ENCODE assay signal across 1 fruit fly cellular context in the genomic region with DNA sequence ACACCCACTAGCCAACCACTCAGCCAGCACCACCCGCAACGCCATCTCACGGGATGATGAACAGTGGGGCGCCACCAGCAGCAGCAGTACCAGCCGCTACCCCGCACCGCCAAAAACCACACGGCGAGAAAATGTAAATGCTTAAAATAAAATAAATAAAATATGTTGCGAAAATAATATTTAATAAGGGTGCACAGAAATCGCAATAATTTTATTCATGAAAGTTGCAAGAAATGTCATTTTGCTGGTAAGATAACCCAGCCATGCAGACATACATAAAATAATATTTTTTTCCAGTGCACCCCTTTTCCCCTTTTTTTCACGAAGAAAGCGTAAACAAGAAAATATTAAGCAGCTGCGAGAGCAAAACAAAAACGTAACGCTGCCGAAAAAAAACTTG.
A peak's percentile ranks its signal among the peaks of the same experiment; 100 is the strongest.
TF ChIP-seq lines count a peak whose summit lies in the region.

No protein-coding gene starts in this region.

TF ChIP-seq in whole organism, embryonic, 481 proteins besides CTCF, POLR2A, EP300 and RAD21 (continued from another document):
- TF ChIP-seq hkb (optimal IDR thresholded peaks at IDR 0.05; lab: Kevin White, UChicago) (no peak), hkb (GFP tag; IDR thresholded peaks at IDR 0.05; lab: Robert Waterston, UW) (peak; percentile 79), lola (GFP tag; optimal IDR thresholded peaks at IDR 0.05; lab: Kevin White, UChicago) (no peak), CG14441 (GFP tag; IDR thresholded peaks at IDR 0.05; lab: Robert Waterston, UW) (peak; percentile 69), Atf6 (GFP tag; IDR thresholded peaks at IDR 0.05; lab: Robert Waterston, UW) (peak; percentile 80), fd3F (GFP tag; optimal IDR thresholded peaks at IDR 0.05; lab: Kevin White, UChicago) (peak; percentile 54), CG10147 (GFP tag; optimal IDR thresholded peaks at IDR 0.05; lab: Kevin White, UChicago) (peak; percentile 64), CG3847 (GFP tag; IDR thresholded peaks at IDR 0.05; lab: Robert Waterston, UW) (peak; percentile 54; the same call in 1 of the 2 replicates), dpn (GFP tag; optimal IDR thresholded peaks at IDR 0.05; lab: Kevin White, UChicago) (peak in 1 of 2 experiments; percentile 52), CG6683 (GFP tag; optimal IDR thresholded peaks at IDR 0.05; lab: Kevin White, UChicago) (peak; percentile 44), cwo (GFP tag; optimal IDR thresholded peaks at IDR 0.05; lab: Kevin White, UChicago) (peak; percentile 75), bigmax (GFP tag; optimal IDR thresholded peaks at IDR 0.05; lab: Kevin White, UChicago) (no peak), CG15269 (tag; optimal IDR thresholded peaks at IDR 0.05; lab: Kevin White, UChicago) (peak; percentile 70), az2 (GFP tag; optimal IDR thresholded peaks at IDR 0.05; lab: Kevin White, UChicago) (peak; percentile 52), wor (GFP tag; IDR thresholded peaks at IDR 0.05; lab: Robert Waterston, UW) (peak; percentile 42; the same call in 1 of the 2 replicates), CG14860 (GFP tag; IDR thresholded peaks at IDR 0.05; lab: Robert Waterston, UW; ENCODE audit: partially characterized antibody) (no peak), CG6791 (GFP tag; IDR thresholded peaks at IDR 0.05; lab: Robert Waterston, UW; ENCODE audit: partially characterized antibody) (no peak), Fer3 (tag; optimal IDR thresholded peaks at IDR 0.05; lab: Kevin White, UChicago) (peak; percentile 68), CG10654 (GFP tag; optimal IDR thresholded peaks at IDR 0.05; lab: Kevin White, UChicago) (peak; percentile 53), vfl (GFP tag; optimal IDR thresholded peaks at IDR 0.05; lab: Kevin White, UChicago) (peak; percentile 15), CG32532 (GFP tag; IDR thresholded peaks at IDR 0.05; lab: Robert Waterston, UW) (peak; percentile 54; the same call in 1 of the 2 replicates), CG5180 (GFP tag; optimal IDR thresholded peaks at IDR 0.05; lab: Kevin White, UChicago) (peak; percentile 48), PHDP (tag; optimal IDR thresholded peaks at IDR 0.05; lab: Kevin White, UChicago) (peak; percentile 68), CG5245 (GFP tag; optimal IDR thresholded peaks at IDR 0.05; lab: Kevin White, UChicago) (peak; percentile 7), bbx (GFP tag; IDR thresholded peaks at IDR 0.05; lab: Robert Waterston, UW; ENCODE audit: partially characterized antibody) (no peak), ssp (GFP tag; IDR thresholded peaks at IDR 0.05; lab: Robert Waterston, UW) (peak; percentile 45), CG13894 (tag; optimal IDR thresholded peaks at IDR 0.05; lab: Kevin White, UChicago) (peak; percentile 18), slp2 (GFP tag; optimal IDR thresholded peaks at IDR 0.05; lab: Kevin White, UChicago) (no peak), Oli (tag; optimal IDR thresholded peaks at IDR 0.05; lab: Kevin White, UChicago) (peak; percentile 72), tin (GFP tag; optimal IDR thresholded peaks at IDR 0.05; lab: Kevin White, UChicago) (peak; percentile 54), CG8359 (GFP tag; optimal IDR thresholded peaks at IDR 0.05; lab: Kevin White, UChicago; ENCODE audit: borderline replicate concordance) (no peak), sens-2 (GFP tag; IDR thresholded peaks at IDR 0.05; lab: Robert Waterston, UW) (no peak), CG12769 (tag; optimal IDR thresholded peaks at IDR 0.05; lab: Kevin White, UChicago) (peak; percentile 35), Kr (GFP tag; optimal IDR thresholded peaks at IDR 0.05; lab: Kevin White, UChicago) (no peak), Dbx (GFP tag; IDR thresholded peaks at IDR 0.05; lab: Robert Waterston, UW) (peak; percentile 77), HmgZ (tag; optimal IDR thresholded peaks at IDR 0.05; lab: Kevin White, UChicago) (peak; percentile 55), jumu (GFP tag; optimal IDR thresholded peaks at IDR 0.05; lab: Kevin White, UChicago) (no peak), Nf-YB (GFP tag; optimal IDR thresholded peaks at IDR 0.05; lab: Kevin White, UChicago) (peak; percentile 11), C15 (GFP tag; IDR thresholded peaks at IDR 0.05; lab: Robert Waterston, UW) (0 out of 3 replicates have a peak, but pooled peaks have one; percentile 15), CG2889 (GFP tag; IDR thresholded peaks at IDR 0.05; lab: Robert Waterston, UW) (0 out of 3 replicates have a peak, but pooled peaks have one; percentile 46), Dip3 (GFP tag; optimal IDR thresholded peaks at IDR 0.05; lab: Kevin White, UChicago) (peak; percentile 38), CG14965 (GFP tag; optimal IDR thresholded peaks at IDR 0.05; lab: Kevin White, UChicago; ENCODE audit: borderline replicate concordance) (no peak), vvl (GFP tag; IDR thresholded peaks at IDR 0.05; lab: Robert Waterston, UW) (peak; percentile 77), Jarid2 (GFP tag; optimal IDR thresholded peaks at IDR 0.05; lab: Kevin White, UChicago) (peak; percentile 1), CG10543 (GFP tag; optimal IDR thresholded peaks at IDR 0.05; lab: Kevin White, UChicago) (peak; percentile 67), Xbp1 (GFP tag; optimal IDR thresholded peaks at IDR 0.05; lab: Kevin White, UChicago) (peak; percentile 70), CG9932 (GFP tag; IDR thresholded peaks at IDR 0.05; lab: Robert Waterston, UW) (peak; percentile 65), CG17568 (GFP tag; optimal IDR thresholded peaks at IDR 0.05; lab: Kevin White, UChicago) (peak; percentile 18), CG15601 (tag; optimal IDR thresholded peaks at IDR 0.05; lab: Kevin White, UChicago) (peak; percentile 30), CG1792 (GFP tag; optimal IDR thresholded peaks at IDR 0.05; lab: Kevin White, UChicago) (no peak), chif (GFP tag; optimal IDR thresholded peaks at IDR 0.05; lab: Kevin White, UChicago) (peak; percentile 10 to 23), CG12236 (GFP tag; optimal IDR thresholded peaks at IDR 0.05; lab: Kevin White, UChicago) (no peak), CG18262 (tag; optimal IDR thresholded peaks at IDR 0.05; lab: Kevin White, UChicago) (peak; percentile 58), danr (GFP tag; IDR thresholded peaks at IDR 0.05; lab: Robert Waterston, UW) (0 out of 2 replicates have a peak, but pooled peaks have one; percentile 9), ken (GFP tag; IDR thresholded peaks at IDR 0.05; lab: Robert Waterston, UW) (peak; percentile 61; the same call in 1 of the 3 replicates), CG9817 (tag; optimal IDR thresholded peaks at IDR 0.05; lab: Kevin White, UChicago) (peak; percentile 64), ato (GFP tag; IDR thresholded peaks at IDR 0.05; lab: Robert Waterston, UW; ENCODE audit: partially characterized antibody) (no peak), Asciz (GFP tag; optimal IDR thresholded peaks at IDR 0.05; lab: Kevin White, UChicago) (peak; percentile 45), CG30431 (GFP tag; optimal IDR thresholded peaks at IDR 0.05; lab: Kevin White, UChicago) (peak; percentile 34), CG6765 (GFP tag; optimal IDR thresholded peaks at IDR 0.05; lab: Kevin White, UChicago) (peak; percentile 43), lmd (GFP tag; IDR thresholded peaks at IDR 0.05; lab: Robert Waterston, UW) (peak; percentile 71), CG6813 (GFP tag; optimal IDR thresholded peaks at IDR 0.05; lab: Kevin White, UChicago) (peak; percentile 48), knrl (GFP tag; IDR thresholded peaks at IDR 0.05; lab: Robert Waterston, UW; ENCODE audit: partially characterized antibody) (no peak), ase (GFP tag; IDR thresholded peaks at IDR 0.05; lab: Robert Waterston, UW) (peak; percentile 52; the same call in 1 of the 3 replicates), CG2712 (tag; optimal IDR thresholded peaks at IDR 0.05; lab: Kevin White, UChicago) (peak; percentile 63)
TF ChIP-seq in whole organism, embryonic: peak in this region for 240.
